Worm (Caenorhabditis elegans) whole organism, mixed stage, embryonic: Measurements from ENCODE around the gene npr-20.

ENCODE experiments used
- ceh-43 ChIP-seq: fragments of 200-800 bp; sonication (Bioruptor generic); optimal IDR thresholded peaks from 2 replicates; lab custom pipeline; 2018; ENCODE audit warnings: mild to moderate bottlenecking, missing genetic modification characterization, moderate library complexity, missing compliant biosample characterization
- pha-4 ChIP-seq: fragments of 150-350 bp; optimal IDR thresholded peaks from 2 replicates; lab custom pipeline; 2018; ENCODE audit warnings: missing biosample characterization, missing genetic modification reagents, missing genetic modification characterization

DNA sequence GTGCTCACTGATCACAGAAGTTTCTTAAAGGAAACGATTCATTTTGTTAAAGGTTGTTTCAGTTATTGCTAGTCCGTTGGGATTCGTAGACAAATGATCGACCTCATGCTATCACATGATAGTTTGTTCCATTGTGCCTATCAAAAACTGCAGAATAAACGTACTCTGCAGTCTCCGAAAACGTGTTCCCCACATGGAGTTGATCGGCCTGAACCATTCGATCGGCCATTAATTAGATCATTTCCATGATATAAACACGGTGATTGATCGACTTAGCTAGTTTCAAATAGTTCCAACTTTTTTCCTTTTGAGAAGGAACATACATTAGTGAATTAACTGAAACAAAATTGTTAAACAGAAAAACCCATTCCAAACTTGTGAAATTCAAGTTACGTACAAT is 42.3 kb downstream of the npr-20 start:
- TF ChIP-seq pha-4 (tag; lab: Kevin White, UChicago): no peak
- TF ChIP-seq ceh-43: no peak
